Worm (Caenorhabditis elegans): ENCODE data around the gene srw-130.

The srw-130 gene

DNA sequence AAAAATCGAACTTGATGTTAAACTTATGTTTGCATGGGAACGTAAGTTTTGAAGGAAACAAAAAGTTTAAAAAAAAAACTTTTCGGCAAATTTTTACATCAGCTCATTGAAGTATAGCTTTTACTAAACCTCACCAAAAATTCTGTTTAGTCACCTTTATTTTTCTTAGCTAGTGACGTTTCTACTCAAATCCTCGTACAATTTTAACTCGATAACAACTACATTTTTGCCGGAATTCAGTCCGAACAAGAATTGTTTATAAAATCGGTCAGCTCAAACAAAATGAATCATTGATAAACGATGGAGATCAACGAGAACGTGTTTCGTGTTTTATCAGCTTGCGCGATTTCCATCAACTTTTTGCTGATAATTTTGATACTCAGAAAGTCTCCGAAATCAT is 21.8 kb downstream of the srw-130 start, which contains the start of gene str-260:
Gene str-260, plus strand, starts transcription at position 301 of the 400 bp plus-strand sequence.
- no peak for TF ChIP-seq flh-1 (GFP tag; optimal IDR thresholded peaks at IDR 0.05)
- no peak for TF ChIP-seq ceh-43 (GFP tag; optimal IDR thresholded peaks at IDR 0.05)
- TF ChIP-seq sptf-1 (tag; optimal IDR thresholded peaks at IDR 0.05), result no peak
- no peak for TF ChIP-seq sem-2 (GFP tag; optimal IDR thresholded peaks at IDR 0.05)
- no peak for TF ChIP-seq bed-3 (GFP tag; optimal IDR thresholded peaks at IDR 0.05)
- no peak for TF ChIP-seq snpc-4 (tag; optimal IDR thresholded peaks at IDR 0.05)
- no peak for TF ChIP-seq mep-1 (tag; optimal IDR thresholded peaks at IDR 0.05)
- no peak for TF ChIP-seq elt-3 (tag; optimal IDR thresholded peaks at IDR 0.05)
- TF ChIP-seq ces-1 (GFP tag; optimal IDR thresholded peaks at IDR 0.05), result no peak
- no peak for TF ChIP-seq ztf-11 (tag; optimal IDR thresholded peaks at IDR 0.05)
- TF ChIP-seq nhr-237 (tag; optimal IDR thresholded peaks at IDR 0.05), result no peak
- TF ChIP-seq lin-32 (GFP tag; optimal IDR thresholded peaks at IDR 0.05), result no peak
- TF ChIP-seq pha-4 (tag; optimal IDR thresholded peaks at IDR 0.05), result no peak
- TF ChIP-seq unc-39 (tag; optimal IDR thresholded peaks at IDR 0.05), result no peak
- TF ChIP-seq unc-120 (tag; optimal IDR thresholded peaks at IDR 0.05; ENCODE audit: poor library complexity, severe bottlenecking), result no peak
- TF ChIP-seq mls-2 (tag; optimal IDR thresholded peaks at IDR 0.05), result no peak
- TF ChIP-seq unc-62 (GFP tag; optimal IDR thresholded peaks at IDR 0.05), result no peak
- no peak for TF ChIP-seq ceh-83 (GFP tag; optimal IDR thresholded peaks at IDR 0.05)
- TF ChIP-seq nhr-76 (tag; optimal IDR thresholded peaks at IDR 0.05), result no peak

- no peak for TF ChIP-seq ztf-11 (tag; optimal IDR thresholded peaks at IDR 0.05)
- TF ChIP-seq nhr-237 (tag; optimal IDR thresholded peaks at IDR 0.05), result no peak
- no peak for TF ChIP-seq unc-62 (GFP tag; optimal IDR thresholded peaks at IDR 0.05)
- no peak for TF ChIP-seq cnd-1 (tag; optimal IDR thresholded peaks at IDR 0.05)
- no peak for TF ChIP-seq flh-1 (GFP tag; optimal IDR thresholded peaks at IDR 0.05)
- no peak for TF ChIP-seq blmp-1 (tag; optimal IDR thresholded peaks at IDR 0.05)
- TF ChIP-seq ham-2 (GFP tag; optimal IDR thresholded peaks at IDR 0.05), result no peak
- no peak for TF ChIP-seq sem-2 (GFP tag; optimal IDR thresholded peaks at IDR 0.05)
- TF ChIP-seq snpc-4 (tag; optimal IDR thresholded peaks at IDR 0.05), result no peak
- TF ChIP-seq pha-4 (tag; optimal IDR thresholded peaks at IDR 0.05), result no peak
- no peak for TF ChIP-seq unc-120 (tag; optimal IDR thresholded peaks at IDR 0.05; ENCODE audit: poor library complexity, severe bottlenecking)
- no peak for TF ChIP-seq ces-1 (GFP tag; optimal IDR thresholded peaks at IDR 0.05)
- no peak for TF ChIP-seq nhr-28 (tag; optimal IDR thresholded peaks at IDR 0.05)
- TF ChIP-seq zip-8 (tag; optimal IDR thresholded peaks at IDR 0.05), result no peak
- TF ChIP-seq bed-3 (GFP tag; optimal IDR thresholded peaks at IDR 0.05), result no peak
- TF ChIP-seq tbx-8 (GFP tag; optimal IDR thresholded peaks at IDR 0.05), result no peak
- TF ChIP-seq nhr-12 (tag; optimal IDR thresholded peaks at IDR 0.05), result no peak
- no peak for TF ChIP-seq hlh-1 (tag; optimal IDR thresholded peaks at IDR 0.05)
- no peak for TF ChIP-seq ceh-43 (GFP tag; optimal IDR thresholded peaks at IDR 0.05)
- no peak for TF ChIP-seq unc-39 (tag; optimal IDR thresholded peaks at IDR 0.05)
Observed at ce11 chrV:3524970-3525369, 23.7 kb downstream of the srw-130 start, which contains the start of gene T24A6.7. TSS of gene T24A6.7 (plus strand) at chrV:3525270.

- TF ChIP-seq ham-2 (GFP tag; optimal IDR thresholded peaks at IDR 0.05) (no peak), tbx-8 (GFP tag; optimal IDR thresholded peaks at IDR 0.05) (no peak), cnd-1 (tag; optimal IDR thresholded peaks at IDR 0.05) (no peak), hlh-1 (tag; optimal IDR thresholded peaks at IDR 0.05) (no peak), nhr-237 (tag; optimal IDR thresholded peaks at IDR 0.05) (no peak), nhr-28 (tag; optimal IDR thresholded peaks at IDR 0.05) (no peak), sptf-1 (tag; optimal IDR thresholded peaks at IDR 0.05) (no peak), ceh-83 (GFP tag; optimal IDR thresholded peaks at IDR 0.05) (no peak), M03D4.4 (tag; optimal IDR thresholded peaks at IDR 0.05) (no peak), bed-3 (GFP tag; optimal IDR thresholded peaks at IDR 0.05) (no peak), drap-1 (GFP tag; optimal IDR thresholded peaks at IDR 0.05) (no peak), unc-62 (GFP tag; optimal IDR thresholded peaks at IDR 0.05) (no peak)
Observed at ce11 chrV:3523262-3523661, 25.4 kb downstream of the srw-130 start, which contains the start of gene irg-1. TSS of gene irg-1 (plus strand) at chrV:3523587.

DNA sequence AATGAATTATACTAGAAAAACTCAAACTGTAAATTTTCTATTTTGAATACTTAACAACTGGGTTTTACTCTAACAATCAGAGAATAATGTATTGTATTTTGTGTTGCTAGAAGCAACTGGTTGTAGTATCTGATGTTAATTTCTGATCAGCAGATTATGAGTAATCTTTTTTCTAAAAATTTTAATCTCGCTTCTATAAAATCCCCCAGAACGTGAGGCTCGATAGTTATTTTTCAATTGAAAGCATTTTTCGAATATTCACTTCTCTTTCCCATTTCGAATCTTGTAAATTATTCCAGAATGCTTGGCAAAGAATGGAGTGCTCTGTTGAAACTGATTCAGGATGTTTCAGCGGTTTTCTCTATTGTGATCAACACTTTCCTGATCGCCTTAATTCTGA is 30.8 kb downstream of the srw-130 start, which contains the start of gene str-227:
Gene str-227, plus strand, starts transcription at position 301 of the 400 bp plus-strand sequence.
- no peak for TF ChIP-seq ceh-39 (tag; optimal IDR thresholded peaks at IDR 0.05)
- no peak for TF ChIP-seq ztf-11 (tag; optimal IDR thresholded peaks at IDR 0.05)
- no peak for TF ChIP-seq ceh-43 (GFP tag; optimal IDR thresholded peaks at IDR 0.05)
- no peak for TF ChIP-seq lsy-2 (tag; optimal IDR thresholded peaks at IDR 0.05)
- no peak for TF ChIP-seq sptf-1 (tag; optimal IDR thresholded peaks at IDR 0.05)
- TF ChIP-seq zip-8 (tag; optimal IDR thresholded peaks at IDR 0.05), result no peak
- TF ChIP-seq flh-1 (GFP tag; optimal IDR thresholded peaks at IDR 0.05), result no peak
- no peak for TF ChIP-seq tbx-8 (GFP tag; optimal IDR thresholded peaks at IDR 0.05)
- no peak for TF ChIP-seq nhr-12 (tag; optimal IDR thresholded peaks at IDR 0.05)
- no peak for TF ChIP-seq lin-32 (GFP tag; optimal IDR thresholded peaks at IDR 0.05)
- TF ChIP-seq mab-5 (tag; optimal IDR thresholded peaks at IDR 0.05), result no peak
- TF ChIP-seq unc-62 (GFP tag; optimal IDR thresholded peaks at IDR 0.05), result no peak
- TF ChIP-seq mls-2 (tag; optimal IDR thresholded peaks at IDR 0.05), result no peak
- TF ChIP-seq bed-3 (GFP tag; optimal IDR thresholded peaks at IDR 0.05), result no peak
- no peak for TF ChIP-seq elt-3 (tag; optimal IDR thresholded peaks at IDR 0.05)
- no peak for TF ChIP-seq ham-2 (GFP tag; optimal IDR thresholded peaks at IDR 0.05)
- TF ChIP-seq mep-1 (tag; optimal IDR thresholded peaks at IDR 0.05), result no peak
- no peak for TF ChIP-seq unc-39 (tag; optimal IDR thresholded peaks at IDR 0.05)
